Worm (Caenorhabditis elegans): Measurements from ENCODE around the gene ocr-1.

- no peak for TF ChIP-seq hlh-6 (tag; optimal IDR thresholded peaks at IDR 0.05)
- TF ChIP-seq ets-4 (tag; optimal IDR thresholded peaks at IDR 0.05), result no peak
These were observed 43.3 kb upstream of the ocr-1 start for ce11 chrV:10720876-10721275.
